Fruit fly (Drosophila melanogaster) whole organism, embryonic: ENCODE results near the gene blot.

Experiments
- ATbp ChIP-seq: fragments of 200-800 bp; sonication (Bioruptor generic); optimal IDR thresholded peaks from 2 replicates; lab custom pipeline; 2017; ENCODE audit warnings: missing biosample characterization, mild to moderate bottlenecking, missing genetic modification characterization, missing genetic modification reagents
- Adf1 ChIP-seq: fragments of 200-800 bp; sonication (Bioruptor generic); IDR thresholded peaks from 2 replicates; pipeline ENCODE4 v1.3.6; 2022; ENCODE audit warnings: missing biosample characterization, missing genetic modification characterization
- Antp ChIP-seq: fragments of 200-800 bp; sonication (Bioruptor generic); optimal IDR thresholded peaks from 3 replicates; lab custom pipeline; 2016; ENCODE audit warnings: missing biosample characterization, missing genetic modification characterization
- Bteb2 ChIP-seq: fragments of 200-800 bp; sonication (Bioruptor generic); optimal IDR thresholded peaks from 2 replicates; lab custom pipeline; 2016; ENCODE audit warnings: missing biosample characterization, missing genetic modification characterization
- CG10209 ChIP-seq: fragments of 200-800 bp; sonication (Bioruptor generic); optimal IDR thresholded peaks from 3 replicates; lab custom pipeline; 2017; ENCODE audit warnings: missing biosample characterization, mild to moderate bottlenecking, missing genetic modification characterization, missing genetic modification reagents
- CG13424 ChIP-seq: fragments of 200-800 bp; sonication (Bioruptor generic); optimal IDR thresholded peaks from 2 replicates; lab custom pipeline; 2019; ENCODE audit warnings: missing biosample characterization, mild to moderate bottlenecking, missing genetic modification characterization, moderate library complexity
- CG14441 ChIP-seq: fragments of 200-800 bp; sonication (Bioruptor generic); IDR thresholded peaks from 2 replicates; pipeline ENCODE4 v1.3.6; 2022; ENCODE audit warnings: missing biosample characterization, missing genetic modification characterization
- CG16813 ChIP-seq: fragments of 200-800 bp; sonication (Bioruptor generic); IDR thresholded peaks from 3 replicates; pipeline ENCODE4 v1.3.6; 2022; ENCODE audit warnings: missing biosample characterization, missing genetic modification characterization; ENCODE audit not compliant: partially characterized antibody
- CG17359 ChIP-seq: fragments of 200-800 bp; sonication (Bioruptor generic); optimal IDR thresholded peaks from 3 replicates; lab custom pipeline; 2018; ENCODE audit warnings: missing biosample characterization, mild to moderate bottlenecking, missing genetic modification characterization, moderate library complexity
- CG17385 ChIP-seq: fragments of 200-800 bp; sonication (Bioruptor generic); optimal IDR thresholded peaks from 3 replicates; lab custom pipeline; 2018; ENCODE audit warnings: missing biosample characterization, mild to moderate bottlenecking, missing genetic modification characterization
- CG17568 ChIP-seq: fragments of 200-800 bp; sonication (Bioruptor generic); optimal IDR thresholded peaks from 2 replicates; lab custom pipeline; 2018; ENCODE audit warnings: missing biosample characterization, mild to moderate bottlenecking, missing genetic modification characterization, moderate library complexity
- CG2120 ChIP-seq: fragments of 200-800 bp; sonication (Bioruptor generic); optimal IDR thresholded peaks from 3 replicates; lab custom pipeline; 2016; ENCODE audit warnings: missing biosample characterization, missing genetic modification characterization
- CG2875 ChIP-seq: fragments of 200-800 bp; sonication (Bioruptor generic); optimal IDR thresholded peaks from 2 replicates; lab custom pipeline; 2017; ENCODE audit warnings: missing biosample characterization, mild to moderate bottlenecking, missing genetic modification characterization, missing genetic modification reagents
- CG4360 ChIP-seq: fragments of 200-800 bp; sonication (Bioruptor generic); IDR thresholded peaks from 2 replicates; pipeline ENCODE4 v1.3.6; 2022; ENCODE audit warnings: missing biosample characterization, missing genetic modification characterization
- CG4854 ChIP-seq: fragments of 200-800 bp; sonication (Bioruptor generic); optimal IDR thresholded peaks from 2 replicates; lab custom pipeline; 2016; ENCODE audit warnings: missing biosample characterization, missing genetic modification characterization, inconsistent platforms
- CG8290 ChIP-seq, 3 experiments: fragments of 200-800 bp; sonication (Bioruptor generic); optimal IDR thresholded peaks; 2 replicates each; lab custom pipeline; 2016 to 2019; ENCODE audit warnings: missing biosample characterization in 3 of 3, missing genetic modification characterization in 3 of 3, mild to moderate bottlenecking in 2 of 3, moderate library complexity in 1 of 3
- CG8388 ChIP-seq: fragments of 200-800 bp; sonication (Bioruptor generic); optimal IDR thresholded peaks from 2 replicates; lab custom pipeline; 2019; ENCODE audit warnings: missing biosample characterization, mild to moderate bottlenecking, missing genetic modification characterization, moderate library complexity
- CG9932 ChIP-seq: fragments of 200-800 bp; sonication (Bioruptor generic); IDR thresholded peaks from 2 replicates; pipeline ENCODE4 v1.3.6; 2022; ENCODE audit warnings: missing biosample characterization, missing genetic modification characterization
- Dfd ChIP-seq, 2 experiments: fragments of >200 bp; optimal IDR thresholded peaks; 2 replicates each; lab custom pipeline; 2017; ENCODE audit warnings: missing biosample characterization in 2 of 2, missing genetic modification characterization in 2 of 2
- Ets65A ChIP-seq: fragments of 200-800 bp; sonication (Bioruptor generic); peaks from one replicate; lab custom pipeline; 2016; ENCODE audit warnings: missing biosample characterization, missing genetic modification characterization
- HHEX ChIP-seq: fragments of 200-800 bp; sonication (Bioruptor generic); optimal IDR thresholded peaks from 3 replicates; lab custom pipeline; 2017; ENCODE audit warnings: missing biosample characterization, mild to moderate bottlenecking, missing genetic modification characterization, missing genetic modification reagents
- Hey ChIP-seq: fragments of 200-800 bp; sonication (Bioruptor generic); optimal IDR thresholded peaks from 3 replicates; lab custom pipeline; 2018; ENCODE audit warnings: missing biosample characterization, mild to moderate bottlenecking, missing genetic modification characterization
- PHDP ChIP-seq: fragments of 200-800 bp; sonication (Bioruptor generic); optimal IDR thresholded peaks from 3 replicates; lab custom pipeline; 2018; ENCODE audit warnings: missing biosample characterization, mild to moderate bottlenecking, missing genetic modification characterization, moderate library complexity
- Pdp1 ChIP-seq, 2 experiments: fragments of 200-800 bp; sonication (Bioruptor generic); optimal IDR thresholded peaks; 3 replicates each; lab custom pipeline; 2016; ENCODE audit warnings: missing biosample characterization in 2 of 2, missing genetic modification characterization in 2 of 2, mild to moderate bottlenecking in 1 of 2, moderate library complexity in 1 of 2
- Six4 ChIP-seq: fragments of 200-800 bp; sonication (Bioruptor generic); optimal IDR thresholded peaks from 2 replicates; lab custom pipeline; 2016; ENCODE audit warnings: missing biosample characterization, missing genetic modification characterization
- Spps ChIP-seq: fragments of 200-800 bp; sonication (Bioruptor generic); optimal IDR thresholded peaks from 2 replicates; lab custom pipeline; 2018; ENCODE audit warnings: missing biosample characterization, mild to moderate bottlenecking, missing genetic modification characterization
- Xbp1 ChIP-seq: fragments of 200-800 bp; sonication (Bioruptor generic); optimal IDR thresholded peaks from 3 replicates; lab custom pipeline; 2016; ENCODE audit warnings: missing biosample characterization, mild to moderate bottlenecking, missing genetic modification characterization
- bcd ChIP-seq: fragments of 200-800 bp; sonication (Bioruptor generic); optimal IDR thresholded peaks from 2 replicates; lab custom pipeline; 2017; ENCODE audit warnings: missing biosample characterization, mild to moderate bottlenecking, missing genetic modification characterization
- btn ChIP-seq: fragments of 200-800 bp; sonication (Bioruptor generic); optimal IDR thresholded peaks from 2 replicates; lab custom pipeline; 2016; ENCODE audit warnings: missing biosample characterization, missing genetic modification characterization
- chif ChIP-seq, 2 experiments: fragments of 200-800 bp; sonication (Bioruptor generic); optimal IDR thresholded peaks; 3 replicates each; lab custom pipeline; 2016; ENCODE audit warnings: missing biosample characterization in 2 of 2, missing genetic modification characterization in 2 of 2
- chm ChIP-seq: fragments of 200-800 bp; sonication (Bioruptor generic); IDR thresholded peaks from 2 replicates; pipeline ENCODE4 v1.3.6; 2022; ENCODE audit warnings: missing biosample characterization, missing genetic modification characterization
- chn ChIP-seq: fragments of 200-800 bp; sonication (Bioruptor generic); optimal IDR thresholded peaks from 2 replicates; lab custom pipeline; 2016; ENCODE audit warnings: missing biosample characterization, missing genetic modification characterization
- dysf ChIP-seq: fragments of 200-800 bp; sonication (Bioruptor generic); IDR thresholded peaks from 3 replicates; pipeline ENCODE4 v1.3.6; 2022; ENCODE audit warnings: missing biosample characterization, missing genetic modification characterization
- fd3F ChIP-seq: fragments of 200-800 bp; sonication (Bioruptor generic); optimal IDR thresholded peaks from 2 replicates; lab custom pipeline; 2018; ENCODE audit warnings: missing biosample characterization, mild to moderate bottlenecking, missing genetic modification characterization, moderate library complexity
- fd64A ChIP-seq: fragments of 200-800 bp; sonication (Bioruptor generic); optimal IDR thresholded peaks from 3 replicates; lab custom pipeline; 2018; ENCODE audit warnings: missing biosample characterization, mild to moderate bottlenecking, missing genetic modification characterization
- fru ChIP-seq: fragments of >200 bp; optimal IDR thresholded peaks from 2 replicates; lab custom pipeline; 2017
- gem ChIP-seq: fragments of 200-800 bp; sonication (Bioruptor generic); optimal IDR thresholded peaks from 2 replicates; lab custom pipeline; 2019; ENCODE audit warnings: missing biosample characterization, mild to moderate bottlenecking, missing genetic modification characterization, moderate library complexity
- grau ChIP-seq: fragments of 200-800 bp; optimal IDR thresholded peaks from 3 replicates; lab custom pipeline; 2019; ENCODE audit warnings: missing biosample characterization, mild to moderate bottlenecking, missing genetic modification characterization, moderate library complexity
- gsb-n ChIP-seq: fragments of 200-800 bp; sonication (Bioruptor generic); optimal IDR thresholded peaks from 3 replicates; lab custom pipeline; 2018; ENCODE audit warnings: missing biosample characterization, mild to moderate bottlenecking, missing genetic modification characterization
- ind ChIP-seq: fragments of 200-800 bp; sonication (Bioruptor generic); optimal IDR thresholded peaks from 3 replicates; lab custom pipeline; 2016; ENCODE audit warnings: missing biosample characterization, missing genetic modification characterization
- lab ChIP-seq: fragments of 200-800 bp; sonication (Bioruptor generic); optimal IDR thresholded peaks from 3 replicates; lab custom pipeline; 2017; ENCODE audit warnings: missing biosample characterization, missing genetic modification characterization, mild to moderate bottlenecking, moderate library complexity, missing genetic modification reagents
- lola ChIP-seq, 3 experiments: fragments of >200 bp in 2 of 3; fragments of 200-800 bp in 1 of 3; sonication (Bioruptor generic) in 1 of 3; optimal IDR thresholded peaks; 2 replicates each; lab custom pipeline; 2017 to 2019; ENCODE audit warnings: missing biosample characterization in 3 of 3, missing genetic modification characterization in 3 of 3, mild to moderate bottlenecking in 1 of 3, moderate library complexity in 1 of 3
- mam ChIP-seq: fragments of 200-800 bp; sonication (Bioruptor generic); optimal IDR thresholded peaks from 3 replicates; lab custom pipeline; 2016; ENCODE audit warnings: missing biosample characterization, missing genetic modification characterization
- row ChIP-seq: fragments of 200-800 bp; sonication (Bioruptor generic); IDR thresholded peaks from 3 replicates; pipeline ENCODE4 v1.3.6; 2022; ENCODE audit warnings: missing biosample characterization, missing genetic modification characterization
- sima ChIP-seq: fragments of 200-800 bp; sonication (Bioruptor generic); optimal IDR thresholded peaks from 2 replicates; lab custom pipeline; 2016; ENCODE audit warnings: missing biosample characterization, missing genetic modification characterization
- so ChIP-seq: fragments of 200-800 bp; sonication (Bioruptor generic); IDR thresholded peaks from 3 replicates; pipeline ENCODE4 v1.3.6; 2022; ENCODE audit warnings: missing biosample characterization, missing genetic modification characterization
- trem ChIP-seq: fragments of 200-800 bp; optimal IDR thresholded peaks from 3 replicates; lab custom pipeline; 2019; ENCODE audit warnings: missing biosample characterization, mild to moderate bottlenecking, missing genetic modification characterization, moderate library complexity
- vfl ChIP-seq: fragments of 200-800 bp; sonication (Bioruptor generic); optimal IDR thresholded peaks from 2 replicates; lab custom pipeline; 2016; ENCODE audit warnings: missing biosample characterization, missing genetic modification characterization
- wek ChIP-seq: fragments of 200-800 bp; sonication (Bioruptor generic); optimal IDR thresholded peaks from 3 replicates; lab custom pipeline; 2018; ENCODE audit warnings: missing biosample characterization, mild to moderate bottlenecking, missing genetic modification characterization, moderate library complexity
- zen ChIP-seq: fragments of 200-800 bp; sonication (Bioruptor generic); optimal IDR thresholded peaks from 3 replicates; lab custom pipeline; 2018; ENCODE audit warnings: missing biosample characterization, mild to moderate bottlenecking, missing genetic modification characterization, moderate library complexity

The blot gene

dm6 chr3L:17404646-17405045 lies 16.7 kb downstream of the blot start (continued):
- TF ChIP-seq PHDP (tag; lab: Kevin White, UChicago) (peak; percentile 55), row (GFP tag; lab: Robert Waterston, UW) (peak; percentile 75), CG17568 (GFP tag; lab: Kevin White, UChicago) (no peak), CG14441 (no peak), CG16813 (GFP tag; lab: Robert Waterston, UW) (no peak), chn (peak; percentile 4), grau (tag; lab: Kevin White, UChicago) (peak; percentile 54), vfl (GFP tag; lab: Kevin White, UChicago) (no peak), lab (GFP tag; lab: Kevin White, UChicago) (peak; percentile 42), Xbp1 (GFP tag; lab: Kevin White, UChicago) (peak; percentile 41), CG8388 (GFP tag; lab: Kevin White, UChicago) (peak; percentile 96), CG9932 (GFP tag; lab: Robert Waterston, UW) (peak; percentile 40), dysf (no peak), zen (tag; lab: Kevin White, UChicago) (no peak), Adf1 (GFP tag; lab: Robert Waterston, UW) (no peak), CG2120 (peak; percentile 33), Dfd (GFP tag; optimal IDR thresholded peaks at IDR 0.05; lab: Kevin White, UChicago) (no peak), Hey (no peak), gem (tag; lab: Kevin White, UChicago) (peak; percentile 72), wek (no peak), CG10209 (GFP tag; lab: Kevin White, UChicago) (no peak), mam (no peak), fd3F (GFP tag; lab: Kevin White, UChicago) (peak; percentile 2), Six4 (GFP tag; lab: Kevin White, UChicago) (peak; percentile 21), ind (GFP tag; lab: Kevin White, UChicago) (peak; percentile 38), chif (GFP tag; optimal IDR thresholded peaks at IDR 0.05; lab: Kevin White, UChicago) (peak; percentile 4 to 32), CG2875 (GFP tag; lab: Kevin White, UChicago) (no peak), gsb-n (peak; percentile 37), CG4854 (no peak), chm (peak; percentile 20; the same call in 1 of the 2 replicates), fru (lab: Kevin White, UChicago) (no peak), Spps (tag; lab: Kevin White, UChicago) (no peak), trem (tag; lab: Kevin White, UChicago) (peak; percentile 2), so (0 out of 3 replicates have a peak, but pooled peaks have one; percentile 25), bcd (GFP tag; lab: Kevin White, UChicago) (peak; percentile 40), ATbp (GFP tag; lab: Kevin White, UChicago) (peak; percentile 5), btn (no peak), Antp (GFP tag; lab: Kevin White, UChicago) (peak; percentile 20), CG13424 (tag; lab: Kevin White, UChicago) (peak; percentile 45), Bteb2 (no peak), CG17385 (GFP tag; lab: Kevin White, UChicago) (peak; percentile 17), Pdp1 (GFP tag; optimal IDR thresholded peaks at IDR 0.05; lab: Kevin White, UChicago) (peak; percentile 6 to 12), Ets65A (GFP tag; lab: Kevin White, UChicago) (peak; percentile 87), CG4360 (GFP tag; lab: Robert Waterston, UW) (no peak), lola (GFP tag; optimal IDR thresholded peaks at IDR 0.05; lab: Kevin White, UChicago) (peak in 1 of 3 experiments; percentile 63), sima (GFP tag; lab: Kevin White, UChicago) (no peak), CG8290 (GFP tag; optimal IDR thresholded peaks at IDR 0.05; lab: Kevin White, UChicago) (no peak), CG8290 (tag; optimal IDR thresholded peaks at IDR 0.05; lab: Kevin White, UChicago) (no peak), CG17359 (tag; lab: Kevin White, UChicago) (peak; percentile 36), fd64A (GFP tag; lab: Kevin White, UChicago) (no peak), HHEX (GFP tag; lab: Kevin White, UChicago) (peak; percentile 28)
